Worm (Caenorhabditis elegans) whole organism, L3 larva: ENCODE results near the gene C08F8.15.

Source experiments
- R02D3.7 ChIP-seq: fragments of 150-350 bp; optimal IDR thresholded peaks from 2 replicates; lab custom pipeline; 2014; ENCODE audit warnings: missing biosample characterization, missing genetic modification characterization
- ZK546.5 ChIP-seq: sonication (generic microtip); optimal IDR thresholded peaks from 2 replicates; lab custom pipeline; 2017; ENCODE audit warnings: missing biosample characterization, missing genetic modification characterization
- ama-1 ChIP-seq: fragments of 150-350 bp; optimal IDR thresholded peaks from 2 replicates; lab custom pipeline; 2018
- ceh-16 ChIP-seq: sonication (generic microtip); optimal IDR thresholded peaks from 2 replicates; lab custom pipeline; 2017; ENCODE audit warnings: missing biosample characterization, missing genetic modification characterization
- ceh-82 ChIP-seq: fragments of 150-350 bp; optimal IDR thresholded peaks from 2 replicates; lab custom pipeline; 2014; ENCODE audit warnings: missing biosample characterization, missing genetic modification characterization
- ceh-9 ChIP-seq: sonication (generic microtip); optimal IDR thresholded peaks from 2 replicates; lab custom pipeline; 2018; ENCODE audit warnings: missing biosample characterization, missing genetic modification characterization
- daf-12 ChIP-seq: fragments of 150-350 bp; optimal IDR thresholded peaks from 2 replicates; lab custom pipeline; 2014; ENCODE audit warnings: missing biosample characterization, missing genetic modification reagents, missing genetic modification characterization
- egl-27 ChIP-seq: sonication (generic microtip); optimal IDR thresholded peaks from 4 replicates; lab custom pipeline; 2017; ENCODE audit warnings: missing biosample characterization, missing genetic modification reagents, missing genetic modification characterization
- elt-1 ChIP-seq: fragments of 150-350 bp; optimal IDR thresholded peaks from 2 replicates; lab custom pipeline; 2014; ENCODE audit warnings: missing biosample characterization, missing genetic modification characterization
- elt-2 ChIP-seq: sonication (generic microtip); optimal IDR thresholded peaks from 2 replicates; lab custom pipeline; 2016; ENCODE audit warnings: missing genetic modification reagents, mild to moderate bottlenecking, missing genetic modification characterization, missing compliant biosample characterization
- elt-3 ChIP-seq, 3 experiments: fragments of 150-350 bp in 1 of 3; sonication (generic microtip) in 2 of 3; optimal IDR thresholded peaks; 2 replicates in 2 of 3; 4 replicates in 1 of 3; lab custom pipeline; 2014 to 2017; ENCODE audit warnings: missing biosample characterization in 3 of 3, missing genetic modification characterization in 3 of 3
- eor-1 ChIP-seq, 2 experiments: fragments of 150-350 bp; optimal IDR thresholded peaks; 2 replicates each; lab custom pipeline; 2014 to 2018; ENCODE audit warnings: missing biosample characterization in 2 of 2, missing genetic modification characterization in 2 of 2
- fkh-10 ChIP-seq: sonication (generic microtip); optimal IDR thresholded peaks from 2 replicates; lab custom pipeline; 2017; ENCODE audit warnings: missing biosample characterization, missing genetic modification reagents, missing genetic modification characterization
- fkh-2 ChIP-seq: fragments of 150-350 bp; optimal IDR thresholded peaks from 2 replicates; lab custom pipeline; 2014; ENCODE audit warnings: missing biosample characterization, missing genetic modification reagents, missing genetic modification characterization
- fos-1 ChIP-seq: fragments of 150-350 bp; optimal IDR thresholded peaks from 2 replicates; lab custom pipeline; 2014; ENCODE audit warnings: missing biosample characterization, missing genetic modification characterization
- hmg-11 ChIP-seq: sonication (generic microtip); optimal IDR thresholded peaks from 2 replicates; lab custom pipeline; 2016; ENCODE audit warnings: missing genetic modification characterization, missing compliant biosample characterization
- lin-15B ChIP-seq: fragments of 150-350 bp; optimal IDR thresholded peaks from 2 replicates; lab custom pipeline; 2014; ENCODE audit warnings: missing biosample characterization, missing genetic modification characterization
- lsy-12 ChIP-seq: sonication (generic microtip); optimal IDR thresholded peaks from 2 replicates; lab custom pipeline; 2016; ENCODE audit warnings: mild to moderate bottlenecking, missing genetic modification characterization, missing compliant biosample characterization
- mml-1 ChIP-seq: fragments of 150-350 bp; sonication (generic microtip); optimal IDR thresholded peaks from 3 replicates; lab custom pipeline; 2014; ENCODE audit warnings: missing biosample characterization, missing genetic modification characterization
- nfya-1 ChIP-seq: sonication (generic microtip); optimal IDR thresholded peaks from 2 replicates; lab custom pipeline; 2017; ENCODE audit warnings: missing genetic modification characterization, mild to moderate bottlenecking, missing compliant biosample characterization, antibody characterized with exemption, moderate library complexity; ENCODE audit not compliant: insufficient read depth
- nhr-11 ChIP-seq: fragments of 150-350 bp; optimal IDR thresholded peaks from 2 replicates; lab custom pipeline; 2014; ENCODE audit warnings: missing biosample characterization, missing genetic modification characterization
- nhr-12 ChIP-seq: fragments of 150-350 bp; optimal IDR thresholded peaks from 2 replicates; lab custom pipeline; 2014; ENCODE audit warnings: missing biosample characterization, missing genetic modification characterization
- nhr-23 ChIP-seq: fragments of 150-350 bp; optimal IDR thresholded peaks from 2 replicates; lab custom pipeline; 2014; ENCODE audit warnings: missing biosample characterization, missing genetic modification reagents, missing genetic modification characterization
- nhr-237 ChIP-seq: fragments of 150-350 bp; optimal IDR thresholded peaks from 2 replicates; lab custom pipeline; 2014; ENCODE audit warnings: missing biosample characterization, missing genetic modification characterization
- nhr-25 ChIP-seq: sonication (generic microtip); optimal IDR thresholded peaks from 2 replicates; lab custom pipeline; 2017; ENCODE audit warnings: missing biosample characterization, missing genetic modification characterization
- nhr-43 ChIP-seq: sonication (generic microtip); optimal IDR thresholded peaks from 2 replicates; lab custom pipeline; 2016; ENCODE audit warnings: mild to moderate bottlenecking, missing genetic modification characterization, missing compliant biosample characterization; ENCODE audit not compliant: poor library complexity, severe bottlenecking
- nhr-67 ChIP-seq: fragments of 150-350 bp; optimal IDR thresholded peaks from 2 replicates; lab custom pipeline; 2014; ENCODE audit warnings: missing biosample characterization, missing genetic modification characterization
- nhr-76 ChIP-seq: fragments of 150-350 bp; sonication (generic microtip); optimal IDR thresholded peaks from 5 replicates; lab custom pipeline; 2014; ENCODE audit warnings: missing biosample characterization, missing genetic modification characterization
- nhr-77 ChIP-seq: fragments of 150-350 bp; optimal IDR thresholded peaks from 2 replicates; lab custom pipeline; 2014; ENCODE audit warnings: missing biosample characterization, missing genetic modification characterization
- sea-2 ChIP-seq: fragments of 150-350 bp; sonication (generic microtip); optimal IDR thresholded peaks from 4 replicates; lab custom pipeline; 2014; ENCODE audit warnings: missing biosample characterization, missing genetic modification reagents, missing genetic modification characterization
- snpc-4 ChIP-seq: fragments of 150-350 bp; optimal IDR thresholded peaks from 2 replicates; lab custom pipeline; 2014; ENCODE audit warnings: missing biosample characterization, missing genetic modification characterization
- tbx-2 ChIP-seq: sonication (generic microtip); optimal IDR thresholded peaks from 2 replicates; lab custom pipeline; 2016; ENCODE audit warnings: mild to moderate bottlenecking, missing genetic modification characterization, missing compliant biosample characterization
- unc-39 ChIP-seq: sonication (generic microtip); optimal IDR thresholded peaks from 4 replicates; lab custom pipeline; 2017; ENCODE audit warnings: missing biosample characterization, missing genetic modification characterization
- unc-62 ChIP-seq: fragments of 150-350 bp; sonication (generic microtip); optimal IDR thresholded peaks from 4 replicates; lab custom pipeline; 2014; ENCODE audit warnings: missing biosample characterization, missing genetic modification reagents, missing genetic modification characterization
- zag-1 ChIP-seq: fragments of 150-350 bp; optimal IDR thresholded peaks from 2 replicates; lab custom pipeline; 2014; ENCODE audit warnings: missing biosample characterization, missing genetic modification characterization
- ztf-11 ChIP-seq: fragments of 150-350 bp; optimal IDR thresholded peaks from 2 replicates; lab custom pipeline; 2014; ENCODE audit warnings: missing biosample characterization, missing genetic modification characterization
- ztf-4 ChIP-seq: fragments of 150-350 bp; optimal IDR thresholded peaks from 2 replicates; lab custom pipeline; 2014; ENCODE audit warnings: missing biosample characterization, missing genetic modification characterization

Gene C08F8.15

DNA sequence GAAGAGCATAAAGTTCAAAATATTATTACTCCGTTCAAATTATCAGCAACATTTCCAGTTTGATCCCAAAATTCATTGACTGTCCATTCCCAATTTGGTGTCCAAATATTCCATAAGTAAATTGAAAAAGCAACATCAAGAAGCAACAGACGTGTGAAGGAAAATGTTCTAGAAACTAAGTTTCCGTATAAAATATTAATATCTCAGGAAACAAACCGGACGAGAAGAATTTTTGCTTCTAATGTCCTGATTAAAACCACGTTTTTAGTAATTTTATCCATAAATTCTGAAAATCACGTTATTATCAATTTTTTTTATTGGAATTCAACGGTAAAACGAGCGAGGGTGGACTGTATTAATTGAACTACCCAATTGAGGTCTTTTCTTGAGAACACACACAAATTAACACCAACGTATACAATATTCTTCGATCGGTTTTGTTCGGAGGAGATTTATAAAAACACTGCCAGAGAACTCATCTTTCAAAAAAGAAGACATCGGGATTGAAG, 13.6 kb downstream of the C08F8.15 start, which contains the start of gene pigq-1 (continued):
- peak; percentile 17 for TF ChIP-seq elt-1 (tag; lab: Kevin White, UChicago)
- peak; percentile 19 for TF ChIP-seq elt-2
- no peak for TF ChIP-seq nhr-237 (tag; lab: Kevin White, UChicago)
- no peak for TF ChIP-seq sea-2 (GFP tag; lab: Kevin White, UChicago)

DNA sequence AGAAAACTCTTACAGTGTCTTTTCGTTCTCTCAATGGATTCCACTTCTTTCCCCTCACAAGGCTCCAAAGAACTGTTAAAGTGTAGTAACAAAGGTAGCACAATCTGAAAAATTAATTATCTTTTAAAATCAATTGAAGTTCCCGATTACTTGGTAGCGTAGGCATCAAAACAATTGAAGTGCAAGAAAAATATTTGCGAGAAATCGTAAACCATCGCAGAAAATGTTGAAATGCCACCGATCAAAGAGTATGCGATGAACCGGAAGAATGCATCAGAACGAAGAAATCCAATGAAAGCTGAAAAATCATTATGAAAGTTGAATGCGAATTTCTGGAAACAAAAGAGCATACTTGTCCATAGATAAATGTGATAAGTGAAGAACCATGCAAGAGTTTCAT, 14.1 kb downstream of the C08F8.15 start:
- no peak for TF ChIP-seq nfya-1 (tag; lab: Kevin White, UChicago)
- no peak for TF ChIP-seq fos-1 (tag; lab: Kevin White, UChicago)
- TF ChIP-seq egl-27 (tag; lab: Kevin White, UChicago), result no peak
- TF ChIP-seq unc-62 (GFP tag; lab: Kevin White, UChicago), result no peak
- TF ChIP-seq nhr-76 (tag; lab: Kevin White, UChicago), result no peak
- no peak for TF ChIP-seq ceh-16 (tag; lab: Kevin White, UChicago)
- no peak for TF ChIP-seq nhr-11 (tag; lab: Kevin White, UChicago)
- no peak for TF ChIP-seq snpc-4 (tag; lab: Kevin White, UChicago)
- no peak for TF ChIP-seq zag-1 (tag; lab: Kevin White, UChicago)
- TF ChIP-seq unc-39, result no peak
- no peak for TF ChIP-seq nhr-237 (tag; lab: Kevin White, UChicago)
- TF ChIP-seq nhr-77 (tag; lab: Kevin White, UChicago), result no peak
- no peak for TF ChIP-seq hmg-11

DNA sequence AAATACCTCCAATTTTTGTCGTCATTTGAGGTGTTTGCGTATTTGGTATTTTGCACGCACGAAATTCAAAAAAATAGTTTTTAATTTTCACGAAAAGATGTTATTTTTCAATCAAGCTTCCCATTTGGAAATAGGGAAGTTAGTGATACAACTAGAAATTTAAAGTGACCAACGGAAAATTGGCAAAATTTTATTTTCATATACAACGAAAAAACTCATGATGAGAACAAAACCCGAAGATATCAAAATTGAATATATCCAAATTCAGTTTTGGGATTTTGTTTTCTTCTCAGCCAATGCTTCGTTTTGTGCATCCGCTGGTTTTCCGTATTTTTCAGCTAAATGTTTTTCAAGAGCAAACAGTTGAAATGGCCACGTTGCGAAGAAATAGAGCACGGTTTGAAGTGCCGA, 14.7 kb downstream of the C08F8.15 start:
- TF ChIP-seq sea-2 (GFP tag; lab: Kevin White, UChicago) (no peak), lin-15B (tag; lab: Kevin White, UChicago) (no peak), nhr-43 (tag; lab: Kevin White, UChicago) (no peak), nhr-23 (no peak), ceh-82 (tag; lab: Kevin White, UChicago) (no peak), ztf-11 (tag; lab: Kevin White, UChicago) (no peak), ZK546.5 (tag; lab: Kevin White, UChicago) (no peak), nhr-237 (tag; lab: Kevin White, UChicago) (no peak), nhr-77 (tag; lab: Kevin White, UChicago) (no peak), ama-1 (lab: Kevin White, UChicago) (no peak), nhr-76 (tag; lab: Kevin White, UChicago) (no peak), ztf-4 (tag; lab: Kevin White, UChicago) (no peak), unc-62 (GFP tag; lab: Kevin White, UChicago) (no peak), unc-39 (no peak), mml-1 (no peak), nhr-67 (tag; lab: Kevin White, UChicago) (no peak), hmg-11 (no peak), nhr-25 (tag; lab: Kevin White, UChicago) (no peak)

DNA sequence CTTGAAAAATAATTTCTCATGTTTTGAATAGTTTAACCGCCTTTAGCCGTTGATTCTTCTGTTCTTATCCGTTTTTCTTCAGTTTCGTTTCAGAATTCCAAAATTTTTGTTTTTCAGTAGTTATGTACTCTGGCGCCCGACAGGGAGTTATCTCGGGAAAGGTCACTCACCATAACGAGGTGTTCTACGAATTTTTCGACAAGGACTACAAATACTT, 17.5 kb downstream of the C08F8.15 start, which contains the start of gene F01G4.4:
TSS of gene F01G4.4 (plus strand) at position 118 of the 217 bp plus-strand sequence.
- TF ChIP-seq elt-3 (tag; optimal IDR thresholded peaks at IDR 0.05; lab: Kevin White, UChicago) (no peak), fkh-2 (no peak), eor-1 (tag; optimal IDR thresholded peaks at IDR 0.05; lab: Kevin White, UChicago) (no peak), egl-27 (tag; lab: Kevin White, UChicago) (no peak), ceh-9 (tag; lab: Kevin White, UChicago) (no peak), nhr-23 (no peak), tbx-2 (no peak), nhr-25 (tag; lab: Kevin White, UChicago) (no peak), lsy-12 (tag; lab: Kevin White, UChicago) (no peak), fkh-10 (GFP tag; lab: Kevin White, UChicago) (no peak), sea-2 (GFP tag; lab: Kevin White, UChicago) (no peak), unc-62 (GFP tag; lab: Kevin White, UChicago) (no peak), nhr-77 (tag; lab: Kevin White, UChicago) (no peak), ztf-4 (tag; lab: Kevin White, UChicago) (no peak), ceh-82 (tag; lab: Kevin White, UChicago) (no peak), R02D3.7 (no peak), daf-12 (tag; lab: Kevin White, UChicago) (no peak), nhr-12 (tag; lab: Kevin White, UChicago) (no peak), ztf-11 (tag; lab: Kevin White, UChicago) (no peak)
